Worm (Caenorhabditis elegans): ENCODE results near the gene F22F7.3.
A peak's percentile ranks its signal among the peaks of the same experiment; 100 is the strongest.

Gene F22F7.3

DNA sequence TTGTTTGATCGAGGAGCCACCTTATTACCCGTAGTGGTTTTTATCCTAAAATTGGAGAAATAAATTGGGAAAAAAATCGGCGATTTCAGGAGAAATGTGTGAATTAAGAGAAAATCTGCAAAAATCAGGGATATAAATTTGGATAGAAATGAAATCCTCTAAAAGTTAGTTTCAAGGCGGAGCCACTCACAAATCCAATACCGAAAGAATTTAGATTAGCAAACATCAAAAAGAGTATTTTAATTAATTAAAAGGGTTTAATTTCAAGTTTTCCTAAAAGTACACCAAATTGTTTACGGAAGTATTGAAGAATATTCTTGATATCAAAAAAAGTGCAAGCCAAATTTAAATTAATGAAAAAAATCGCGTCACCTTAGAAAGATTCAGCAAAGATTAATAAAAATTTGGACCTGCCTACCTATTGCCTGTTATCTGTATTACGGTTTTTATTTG is 11.5 kb downstream of the F22F7.3 start, which contains the start of gene F22F7.8:
F22F7.8 (minus strand) TSS at position 51 of the 453 bp plus-strand sequence.
- TF ChIP-seq ceh-83 (GFP tag; optimal IDR thresholded peaks at IDR 0.05) (no peak), unc-39 (tag; optimal IDR thresholded peaks at IDR 0.05) (no peak), sptf-1 (tag; optimal IDR thresholded peaks at IDR 0.05) (no peak), ceh-39 (tag; optimal IDR thresholded peaks at IDR 0.05) (no peak), nhr-76 (tag; optimal IDR thresholded peaks at IDR 0.05) (no peak), ztf-11 (tag; optimal IDR thresholded peaks at IDR 0.05) (no peak), hlh-1 (tag; optimal IDR thresholded peaks at IDR 0.05) (no peak), sem-2 (GFP tag; optimal IDR thresholded peaks at IDR 0.05) (no peak), cnd-1 (tag; optimal IDR thresholded peaks at IDR 0.05) (no peak)

DNA sequence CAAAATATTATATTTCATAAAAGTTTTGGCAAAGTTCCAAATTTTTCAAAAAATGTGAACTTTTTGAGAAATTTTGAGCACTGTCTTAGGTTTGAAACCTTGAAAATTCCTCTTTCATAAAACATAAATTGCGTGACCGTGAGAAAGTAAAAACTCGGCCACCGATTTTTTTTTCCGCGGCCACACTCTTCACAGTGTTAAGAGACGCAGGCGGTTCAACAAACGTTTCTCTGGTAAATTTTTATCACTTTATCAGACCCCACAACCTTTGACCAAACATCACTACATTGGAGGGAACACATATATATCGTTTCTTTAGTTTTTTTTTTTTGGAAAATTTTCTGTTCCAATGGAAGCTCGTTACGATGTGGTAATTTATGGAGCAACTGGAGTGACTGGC is 12.0 kb downstream of the F22F7.3 start, which contains the start of gene F22F7.2:
F22F7.2 (plus strand) TSS at position 266 of the 400 bp plus-strand sequence.
- TF ChIP-seq mep-1 (tag; optimal IDR thresholded peaks at IDR 0.05) (no peak), lin-13 (tag; optimal IDR thresholded peaks at IDR 0.05) (no peak), unc-39 (tag; optimal IDR thresholded peaks at IDR 0.05) (no peak), lsy-2 (tag; optimal IDR thresholded peaks at IDR 0.05) (no peak), hlh-1 (tag; optimal IDR thresholded peaks at IDR 0.05) (no peak), unc-62 (GFP tag; optimal IDR thresholded peaks at IDR 0.05) (no peak), unc-120 (tag; optimal IDR thresholded peaks at IDR 0.05; ENCODE audit: poor library complexity, severe bottlenecking) (no peak), flh-1 (GFP tag; optimal IDR thresholded peaks at IDR 0.05) (no peak), pha-4 (tag; optimal IDR thresholded peaks at IDR 0.05) (no peak), ceh-83 (GFP tag; optimal IDR thresholded peaks at IDR 0.05) (no peak)

DNA sequence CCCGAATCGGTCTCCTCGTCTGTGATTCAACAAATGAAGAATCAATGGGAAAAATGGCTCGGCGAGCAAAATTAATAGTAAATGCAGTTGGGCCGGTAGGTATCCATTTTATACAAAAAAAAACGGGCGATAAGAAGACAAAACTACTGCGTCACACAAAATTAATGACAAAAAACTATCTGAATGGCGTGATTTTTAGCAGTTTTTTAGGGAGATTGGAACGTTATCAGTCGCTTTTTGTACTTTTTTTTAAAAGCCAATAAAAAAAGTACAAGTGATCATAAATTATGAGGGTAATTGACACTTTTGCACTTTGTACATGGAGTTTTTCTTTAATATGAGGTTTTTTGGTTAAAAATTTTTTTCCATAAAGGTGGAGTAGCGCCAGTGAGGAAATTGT is 12.7 kb downstream of the F22F7.3 start:
- no peak for TF ChIP-seq nhr-237 (tag; optimal IDR thresholded peaks at IDR 0.05)
- no peak for TF ChIP-seq blmp-1 (tag; optimal IDR thresholded peaks at IDR 0.05)
- no peak for TF ChIP-seq nhr-2 (tag; optimal IDR thresholded peaks at IDR 0.05)

DNA sequence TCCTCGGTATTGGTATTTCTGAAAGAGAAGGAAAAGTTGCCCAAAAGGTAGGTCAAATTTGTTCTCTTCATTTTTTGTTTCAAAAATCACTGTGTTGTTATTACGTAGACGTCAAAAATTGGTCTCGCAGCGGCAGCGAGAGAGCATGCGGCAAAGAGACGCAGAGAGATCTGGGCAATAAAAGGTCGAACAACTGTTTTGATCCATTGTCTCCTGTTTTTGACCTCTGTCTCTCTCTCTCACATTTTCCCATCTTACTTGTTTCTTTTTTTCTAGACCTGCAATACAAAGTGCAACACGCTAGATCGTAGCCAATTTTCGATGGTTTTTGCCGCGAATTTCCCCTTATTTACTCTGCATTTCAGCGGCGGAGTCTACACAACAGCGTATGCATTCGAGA is 16.1 kb downstream of the F22F7.3 start:
- TF ChIP-seq flh-1 (GFP tag; optimal IDR thresholded peaks at IDR 0.05) (no peak), unc-120 (tag; optimal IDR thresholded peaks at IDR 0.05; ENCODE audit: poor library complexity, severe bottlenecking) (peak; percentile 4), nhr-2 (tag; optimal IDR thresholded peaks at IDR 0.05) (peak; percentile 62), hlh-1 (tag; optimal IDR thresholded peaks at IDR 0.05) (peak; percentile 79), unc-39 (tag; optimal IDR thresholded peaks at IDR 0.05) (no peak)

DNA sequence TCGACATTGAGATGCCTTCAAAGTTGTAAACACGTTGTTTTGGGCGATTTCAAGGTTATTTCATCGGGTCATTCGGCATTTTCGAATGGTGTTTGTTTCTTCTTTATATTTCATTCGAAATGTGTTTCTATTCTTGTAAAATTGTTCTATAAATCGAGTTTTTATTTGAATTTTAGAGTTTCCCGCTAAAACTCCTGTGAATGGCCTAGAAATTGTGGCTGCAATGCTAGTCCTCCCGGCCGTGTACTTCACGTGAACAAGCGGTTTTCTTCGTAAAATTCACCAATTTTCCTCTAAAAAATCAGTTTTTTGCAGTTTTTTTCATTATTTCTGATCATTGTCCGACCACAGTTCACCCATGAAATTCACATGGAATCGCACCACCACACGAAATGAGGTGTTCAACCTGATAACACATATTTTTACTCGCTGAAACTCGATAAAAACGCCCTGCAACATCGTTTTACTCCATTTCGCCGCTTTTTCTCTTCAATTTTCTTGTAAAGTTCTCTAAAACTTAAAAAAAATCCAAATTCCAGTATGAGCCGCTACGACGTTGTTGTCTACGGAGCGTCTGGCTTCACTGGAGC is 16.6 kb downstream of the F22F7.3 start, which contains the start of gene ldp-1:
ldp-1 (plus strand) TSS at position 540 of the 590 bp plus-strand sequence.
- TF ChIP-seq M03D4.4 (tag; optimal IDR thresholded peaks at IDR 0.05), result no peak
- peak; percentile 0 for TF ChIP-seq lsy-2 (tag; optimal IDR thresholded peaks at IDR 0.05)
- no peak for TF ChIP-seq nhr-12 (tag; optimal IDR thresholded peaks at IDR 0.05)
- no peak for TF ChIP-seq ceh-43 (GFP tag; optimal IDR thresholded peaks at IDR 0.05)
- no peak for TF ChIP-seq cnd-1 (tag; optimal IDR thresholded peaks at IDR 0.05)
- peak; percentile 24 for TF ChIP-seq ces-1 (GFP tag; optimal IDR thresholded peaks at IDR 0.05)
- TF ChIP-seq sptf-1 (tag; optimal IDR thresholded peaks at IDR 0.05), result peak; percentile 40

DNA sequence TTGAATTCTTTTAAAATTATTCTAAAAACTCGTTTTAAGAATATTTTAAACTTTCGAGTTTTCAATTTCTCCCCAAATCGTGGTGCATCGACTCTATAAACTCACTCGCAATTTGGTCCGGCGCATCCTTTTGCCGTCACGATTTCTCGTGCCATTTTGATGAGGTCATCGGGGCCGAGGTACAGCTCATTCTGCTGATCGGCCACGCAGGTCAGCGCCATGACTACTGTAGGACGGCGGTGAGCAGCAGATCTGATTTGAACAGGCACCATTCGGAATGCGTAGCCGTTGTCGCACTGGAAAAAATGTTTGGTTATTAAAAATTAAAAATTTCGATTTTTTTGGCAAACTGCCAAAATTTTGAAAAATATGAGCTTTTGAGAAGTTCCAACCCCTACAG is 22.2 kb downstream of the F22F7.3 start:
- TF ChIP-seq zip-8 (tag; optimal IDR thresholded peaks at IDR 0.05) (no peak), unc-39 (tag; optimal IDR thresholded peaks at IDR 0.05) (no peak), ceh-83 (GFP tag; optimal IDR thresholded peaks at IDR 0.05) (no peak), lin-13 (tag; optimal IDR thresholded peaks at IDR 0.05) (no peak), M03D4.4 (tag; optimal IDR thresholded peaks at IDR 0.05) (no peak), ham-2 (GFP tag; optimal IDR thresholded peaks at IDR 0.05) (no peak)

ce11 chrV:2133512-2133911 is 23.0 kb downstream of the F22F7.3 start:
- TF ChIP-seq ces-1 (GFP tag; optimal IDR thresholded peaks at IDR 0.05) (peak; percentile 4), nhr-237 (tag; optimal IDR thresholded peaks at IDR 0.05) (peak; percentile 20), unc-62 (GFP tag; optimal IDR thresholded peaks at IDR 0.05) (no peak), mep-1 (tag; optimal IDR thresholded peaks at IDR 0.05) (peak; percentile 4), sem-2 (GFP tag; optimal IDR thresholded peaks at IDR 0.05) (no peak)
